Fruit fly (Drosophila melanogaster) whole organism, embryonic: Measurements from ENCODE around the gene InR.

Experiments
- B-H1 ChIP-seq: fragments of 200-800 bp; sonication (Bioruptor generic); IDR thresholded peaks from 3 replicates; pipeline ENCODE4 v1.3.6; 2022; ENCODE audit warnings: missing biosample characterization, missing genetic modification characterization
- BEAF-32 ChIP-seq: fragments of 200-800 bp; sonication (Bioruptor generic); optimal IDR thresholded peaks from 3 replicates; lab custom pipeline; 2017; ENCODE audit warnings: missing biosample characterization, missing genetic modification characterization, mild to moderate bottlenecking, moderate library complexity, missing genetic modification reagents
- C15 ChIP-seq: fragments of 200-800 bp; sonication (Bioruptor generic); IDR thresholded peaks from 3 replicates; pipeline ENCODE4 v1.3.6; 2022; ENCODE audit warnings: missing biosample characterization, missing genetic modification characterization
- CG11398 ChIP-seq: fragments of 200-800 bp; sonication (Bioruptor generic); optimal IDR thresholded peaks from 2 replicates; lab custom pipeline; 2016; ENCODE audit warnings: missing biosample characterization, missing genetic modification characterization
- CG12659 ChIP-seq: fragments of 200-800 bp; sonication (Bioruptor generic); optimal IDR thresholded peaks from 3 replicates; lab custom pipeline; 2017; ENCODE audit warnings: mild to moderate bottlenecking, missing biosample characterization, missing genetic modification reagents, missing genetic modification characterization
- CG13424 ChIP-seq: fragments of 200-800 bp; sonication (Bioruptor generic); optimal IDR thresholded peaks from 2 replicates; lab custom pipeline; 2019; ENCODE audit warnings: missing biosample characterization, mild to moderate bottlenecking, missing genetic modification characterization, moderate library complexity
- CG13775 ChIP-seq: fragments of 200-800 bp; sonication (Bioruptor generic); optimal IDR thresholded peaks from 3 replicates; lab custom pipeline; 2017; ENCODE audit warnings: missing biosample characterization, mild to moderate bottlenecking, missing genetic modification characterization
- CG14050 ChIP-seq: fragments of 200-800 bp; sonication (Bioruptor generic); IDR thresholded peaks from 3 replicates; pipeline ENCODE4 v1.3.6; 2022; ENCODE audit warnings: missing biosample characterization, missing genetic modification characterization
- CG16779 ChIP-seq: fragments of 200-800 bp; sonication (Bioruptor generic); IDR thresholded peaks from 2 replicates; pipeline ENCODE4 v1.3.6; 2022; ENCODE audit warnings: missing biosample characterization, missing genetic modification characterization
- CG16815 ChIP-seq: fragments of 200-800 bp; sonication (Bioruptor generic); optimal IDR thresholded peaks from 3 replicates; lab custom pipeline; 2017; ENCODE audit warnings: missing biosample characterization, mild to moderate bottlenecking, missing genetic modification characterization
- CG17186 ChIP-seq: fragments of 200-800 bp; sonication (Bioruptor generic); optimal IDR thresholded peaks from 3 replicates; lab custom pipeline; 2017; ENCODE audit warnings: missing biosample characterization, missing genetic modification reagents, missing genetic modification characterization
- CG1792 ChIP-seq: fragments of 200-800 bp; sonication (Bioruptor generic); optimal IDR thresholded peaks from 2 replicates; lab custom pipeline; 2016; ENCODE audit warnings: missing biosample characterization, missing genetic modification characterization
- CG2889 ChIP-seq: fragments of 200-800 bp; sonication (Bioruptor generic); IDR thresholded peaks from 3 replicates; pipeline ENCODE4 v1.3.6; 2022; ENCODE audit warnings: missing biosample characterization, missing genetic modification characterization
- CG30020 ChIP-seq: fragments of 200-800 bp; optimal IDR thresholded peaks from 2 replicates; lab custom pipeline; 2019; ENCODE audit warnings: missing biosample characterization, mild to moderate bottlenecking, missing genetic modification characterization, moderate library complexity
- CG30403 ChIP-seq: fragments of 200-800 bp; sonication (Bioruptor generic); optimal IDR thresholded peaks from 3 replicates; lab custom pipeline; 2016; ENCODE audit warnings: missing biosample characterization, missing genetic modification characterization
- CG3163 ChIP-seq: fragments of 200-800 bp; sonication (Bioruptor generic); optimal IDR thresholded peaks from 3 replicates; lab custom pipeline; 2016; ENCODE audit warnings: missing biosample characterization, missing genetic modification characterization
- CG3407 ChIP-seq: fragments of 200-800 bp; sonication (Bioruptor generic); optimal IDR thresholded peaks from 2 replicates; lab custom pipeline; 2018; ENCODE audit warnings: missing biosample characterization, mild to moderate bottlenecking, missing genetic modification characterization
- CG3847 ChIP-seq: fragments of 200-800 bp; sonication (Bioruptor generic); IDR thresholded peaks from 2 replicates; pipeline ENCODE4 v1.3.6; 2022; ENCODE audit warnings: missing biosample characterization, missing genetic modification characterization
- CG8290 ChIP-seq, 3 experiments: fragments of 200-800 bp; sonication (Bioruptor generic); optimal IDR thresholded peaks; 2 replicates each; lab custom pipeline; 2016 to 2019; ENCODE audit warnings: missing biosample characterization in 3 of 3, missing genetic modification characterization in 3 of 3, mild to moderate bottlenecking in 2 of 3, moderate library complexity in 1 of 3
- CG9437 ChIP-seq: fragments of 200-800 bp; sonication (Bioruptor generic); optimal IDR thresholded peaks from 2 replicates; lab custom pipeline; 2018; ENCODE audit warnings: missing biosample characterization, mild to moderate bottlenecking, missing genetic modification characterization
- CG9727 ChIP-seq: fragments of 200-800 bp; sonication (Bioruptor generic); optimal IDR thresholded peaks from 3 replicates; lab custom pipeline; 2017; ENCODE audit warnings: missing biosample characterization, mild to moderate bottlenecking, missing genetic modification characterization
- CHES-1-like ChIP-seq: fragments of 200-800 bp; sonication (Bioruptor generic); optimal IDR thresholded peaks from 2 replicates; lab custom pipeline; 2016; ENCODE audit warnings: missing biosample characterization, missing genetic modification characterization
- Eip74EF ChIP-seq, 2 experiments: fragments of 200-800 bp in 1 of 2; fragments of >200 bp in 1 of 2; sonication (Bioruptor generic) in 1 of 2; optimal IDR thresholded peaks; 2 replicates each; lab custom pipeline; 2017 to 2019; ENCODE audit warnings: missing biosample characterization in 2 of 2, missing genetic modification characterization in 2 of 2, mild to moderate bottlenecking in 1 of 2, moderate library complexity in 1 of 2
- HmgZ ChIP-seq: fragments of 200-800 bp; sonication (Bioruptor generic); optimal IDR thresholded peaks from 2 replicates; lab custom pipeline; 2018; ENCODE audit warnings: missing biosample characterization, mild to moderate bottlenecking, missing genetic modification characterization
- Hmr ChIP-seq: fragments of 200-800 bp; sonication (Bioruptor generic); optimal IDR thresholded peaks from 3 replicates; lab custom pipeline; 2017; ENCODE audit warnings: mild to moderate bottlenecking, missing biosample characterization, missing genetic modification reagents, missing genetic modification characterization
- MESR4 ChIP-seq: fragments of 200-800 bp; sonication (Bioruptor generic); optimal IDR thresholded peaks from 2 replicates; lab custom pipeline; 2018; ENCODE audit warnings: missing biosample characterization, mild to moderate bottlenecking, missing genetic modification characterization, moderate library complexity
- Nf-YB ChIP-seq: fragments of 200-800 bp; sonication (Bioruptor generic); optimal IDR thresholded peaks from 3 replicates; lab custom pipeline; 2019; ENCODE audit warnings: missing biosample characterization, mild to moderate bottlenecking, missing genetic modification characterization, moderate library complexity
- Opbp ChIP-seq: fragments of 200-800 bp; sonication (Bioruptor generic); IDR thresholded peaks from 3 replicates; pipeline ENCODE4 v1.3.6; 2022; ENCODE audit warnings: missing biosample characterization, missing genetic modification characterization; ENCODE audit not compliant: partially characterized antibody
- Spps ChIP-seq: fragments of 200-800 bp; sonication (Bioruptor generic); optimal IDR thresholded peaks from 2 replicates; lab custom pipeline; 2018; ENCODE audit warnings: missing biosample characterization, mild to moderate bottlenecking, missing genetic modification characterization
- Xbp1 ChIP-seq: fragments of 200-800 bp; sonication (Bioruptor generic); optimal IDR thresholded peaks from 3 replicates; lab custom pipeline; 2016; ENCODE audit warnings: missing biosample characterization, mild to moderate bottlenecking, missing genetic modification characterization
- aop ChIP-seq: fragments of 200-800 bp; sonication (Bioruptor generic); IDR thresholded peaks from 2 replicates; pipeline ENCODE4 v1.3.6; 2022; ENCODE audit warnings: missing biosample characterization, missing genetic modification characterization
- chinmo ChIP-seq: fragments of 200-800 bp; sonication (Bioruptor generic); IDR thresholded peaks from 4 replicates; pipeline ENCODE4 v1.3.6; 2022; ENCODE audit warnings: missing biosample characterization, missing genetic modification characterization; ENCODE audit not compliant: partially characterized antibody
- crol ChIP-seq: fragments of 200-800 bp; sonication (Bioruptor generic); IDR thresholded peaks from 2 replicates; pipeline ENCODE4 v1.3.6; 2022; ENCODE audit warnings: missing biosample characterization, missing genetic modification characterization
- dimm ChIP-seq: fragments of 200-800 bp; sonication (Bioruptor generic); IDR thresholded peaks from 2 replicates; pipeline ENCODE4 v1.3.6; 2022; ENCODE audit warnings: missing biosample characterization, missing genetic modification characterization
- dmrt99B ChIP-seq: fragments of 200-800 bp; sonication (Bioruptor generic); optimal IDR thresholded peaks from 2 replicates; lab custom pipeline; 2018; ENCODE audit warnings: missing biosample characterization, mild to moderate bottlenecking, missing genetic modification characterization, moderate library complexity
- gcm ChIP-seq: fragments of 200-800 bp; sonication (Bioruptor generic); optimal IDR thresholded peaks from 2 replicates; lab custom pipeline; 2019; ENCODE audit warnings: missing biosample characterization, mild to moderate bottlenecking, missing genetic modification characterization, moderate library complexity
- grau ChIP-seq: fragments of 200-800 bp; optimal IDR thresholded peaks from 3 replicates; lab custom pipeline; 2019; ENCODE audit warnings: missing biosample characterization, mild to moderate bottlenecking, missing genetic modification characterization, moderate library complexity
- her ChIP-seq: fragments of 200-800 bp; sonication (Bioruptor generic); optimal IDR thresholded peaks from 2 replicates; lab custom pipeline; 2016; ENCODE audit warnings: missing biosample characterization, missing genetic modification characterization
- luna ChIP-seq: fragments of 200-800 bp; sonication (Bioruptor generic); optimal IDR thresholded peaks from 2 replicates; lab custom pipeline; 2016; ENCODE audit warnings: missing biosample characterization, missing genetic modification characterization
- pb ChIP-seq: fragments of 200-800 bp; sonication (Bioruptor generic); optimal IDR thresholded peaks from 3 replicates; lab custom pipeline; 2016; ENCODE audit warnings: missing biosample characterization, missing genetic modification characterization
- repo ChIP-seq: fragments of 200-800 bp; sonication (Bioruptor generic); optimal IDR thresholded peaks from 2 replicates; lab custom pipeline; 2016; ENCODE audit warnings: missing biosample characterization, missing genetic modification characterization
- sima ChIP-seq: fragments of 200-800 bp; sonication (Bioruptor generic); optimal IDR thresholded peaks from 2 replicates; lab custom pipeline; 2016; ENCODE audit warnings: missing biosample characterization, missing genetic modification characterization
- slbo ChIP-seq: fragments of 200-800 bp; sonication (Bioruptor generic); IDR thresholded peaks from 2 replicates; pipeline ENCODE4 v1.3.6; 2022; ENCODE audit warnings: missing biosample characterization, missing genetic modification characterization
- slou ChIP-seq: fragments of 200-800 bp; sonication (Bioruptor generic); optimal IDR thresholded peaks from 3 replicates; lab custom pipeline; 2016; ENCODE audit warnings: missing biosample characterization, missing genetic modification characterization
- sr ChIP-seq: fragments of 200-800 bp; sonication (Bioruptor generic); IDR thresholded peaks from 3 replicates; pipeline ENCODE4 v1.3.6; 2022; ENCODE audit warnings: missing biosample characterization, missing genetic modification characterization
- toy ChIP-seq: fragments of 200-800 bp; sonication (Bioruptor generic); IDR thresholded peaks from 2 replicates; pipeline ENCODE4 v1.3.6; 2022; ENCODE audit warnings: missing biosample characterization, missing genetic modification characterization
- trem ChIP-seq: fragments of 200-800 bp; optimal IDR thresholded peaks from 3 replicates; lab custom pipeline; 2019; ENCODE audit warnings: missing biosample characterization, mild to moderate bottlenecking, missing genetic modification characterization, moderate library complexity
- unpg ChIP-seq: fragments of 200-800 bp; sonication (Bioruptor generic); optimal IDR thresholded peaks from 3 replicates; lab custom pipeline; 2018; ENCODE audit warnings: missing biosample characterization, mild to moderate bottlenecking, missing genetic modification characterization, moderate library complexity
- zen2 ChIP-seq: fragments of 200-800 bp; sonication (Bioruptor generic); IDR thresholded peaks from 3 replicates; pipeline ENCODE4 v1.3.6; 2022; ENCODE audit warnings: missing biosample characterization, missing genetic modification characterization; ENCODE audit not compliant: partially characterized antibody
- zfh2 ChIP-seq: fragments of 200-800 bp; sonication (Bioruptor generic); optimal IDR thresholded peaks from 2 replicates; lab custom pipeline; 2016; ENCODE audit warnings: missing biosample characterization, missing genetic modification characterization

The InR gene

DNA sequence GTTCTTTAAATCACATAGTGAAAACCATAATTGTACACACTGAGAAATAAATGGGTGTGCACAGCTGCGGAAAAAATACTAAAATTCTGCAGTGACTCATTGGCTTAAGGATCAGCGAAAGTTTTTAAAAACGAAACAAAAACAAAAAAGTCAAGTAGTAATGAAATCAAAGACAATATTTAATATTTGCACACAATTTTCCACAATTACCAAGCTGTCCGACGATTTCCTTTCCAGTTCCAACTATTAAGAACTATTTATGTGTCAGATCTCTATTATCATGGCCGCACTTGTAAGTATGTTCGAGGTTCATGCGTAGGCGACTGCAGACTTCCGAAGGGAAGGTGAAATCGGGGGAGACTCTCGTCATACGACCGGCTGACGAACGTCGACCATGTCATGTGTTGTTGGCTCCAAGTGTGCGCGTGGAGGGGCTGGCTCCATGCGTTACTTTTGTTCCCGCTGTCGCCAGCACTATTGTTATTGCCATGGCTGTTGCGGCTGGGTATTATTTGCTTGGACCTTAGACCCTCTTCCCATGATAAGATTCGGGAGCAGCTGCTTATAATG, 4.2 kb downstream of the InR start (continued):
- TF ChIP-seq toy (no peak), CG13424 (tag; lab: Kevin White, UChicago) (peak; percentile 63), sr (GFP tag; lab: Robert Waterston, UW) (no peak), CG14050 (GFP tag; lab: Robert Waterston, UW) (no peak), CG1792 (GFP tag; lab: Kevin White, UChicago) (no peak), Nf-YB (GFP tag; lab: Kevin White, UChicago) (no peak), slou (peak; percentile 10), CG16815 (GFP tag; lab: Kevin White, UChicago) (peak; percentile 34), B-H1 (no peak), gcm (GFP tag; lab: Kevin White, UChicago) (peak; percentile 29), Eip74EF (GFP tag; optimal IDR thresholded peaks at IDR 0.05; lab: Kevin White, UChicago) (peak in 1 of 2 experiments; percentile 26), Hmr (GFP tag; lab: Kevin White, UChicago) (peak; percentile 65), grau (tag; lab: Kevin White, UChicago) (peak; percentile 69), CG8290 (GFP tag; optimal IDR thresholded peaks at IDR 0.05; lab: Kevin White, UChicago) (no peak), CG8290 (tag; optimal IDR thresholded peaks at IDR 0.05; lab: Kevin White, UChicago) (peak in 1 of 2 experiments; percentile 43), luna (GFP tag; lab: Kevin White, UChicago) (no peak), CG3407 (GFP tag; lab: Kevin White, UChicago) (peak; percentile 26), trem (tag; lab: Kevin White, UChicago) (peak; percentile 31), CG12659 (peak; percentile 45), sima (GFP tag; lab: Kevin White, UChicago) (no peak), her (GFP tag; lab: Kevin White, UChicago) (peak; percentile 33), CG2889 (GFP tag; lab: Robert Waterston, UW) (no peak), CG16779 (GFP tag; lab: Robert Waterston, UW) (no peak), pb (GFP tag; lab: Kevin White, UChicago) (no peak), chinmo (GFP tag; lab: Robert Waterston, UW) (no peak), repo (GFP tag; lab: Kevin White, UChicago) (peak; percentile 24), zen2 (GFP tag; lab: Robert Waterston, UW) (no peak), aop (no peak), C15 (GFP tag; lab: Robert Waterston, UW) (no peak), Opbp (GFP tag; lab: Robert Waterston, UW) (no peak), Xbp1 (GFP tag; lab: Kevin White, UChicago) (peak; percentile 36), CG17186 (GFP tag; lab: Kevin White, UChicago) (no peak), CG3163 (GFP tag; lab: Kevin White, UChicago) (peak; percentile 26), CG13775 (GFP tag; lab: Kevin White, UChicago) (peak; percentile 50), CG9437 (GFP tag; lab: Kevin White, UChicago) (peak; percentile 57), CG3847 (GFP tag; lab: Robert Waterston, UW) (no peak), crol (GFP tag; lab: Robert Waterston, UW) (no peak), MESR4 (GFP tag; lab: Kevin White, UChicago) (no peak), CG11398 (GFP tag; lab: Kevin White, UChicago) (peak; percentile 76), slbo (GFP tag; lab: Robert Waterston, UW) (no peak), BEAF-32 (no peak), CG9727 (GFP tag; lab: Kevin White, UChicago) (peak; percentile 54), CG30403 (GFP tag; lab: Kevin White, UChicago) (peak; percentile 71), zfh2 (GFP tag; lab: Kevin White, UChicago) (peak; percentile 72), unpg (GFP tag; lab: Kevin White, UChicago) (peak; percentile 65), dimm (GFP tag; lab: Robert Waterston, UW) (no peak), CHES-1-like (GFP tag; lab: Kevin White, UChicago) (peak; percentile 60), dmrt99B (tag; lab: Kevin White, UChicago) (peak; percentile 68), CG30020 (tag; lab: Kevin White, UChicago) (no peak), Spps (no peak), HmgZ (tag; lab: Kevin White, UChicago) (peak; percentile 28)
